Worm (Caenorhabditis elegans) whole organism, L4/young adult: ENCODE data around the gene tcc-1.

Experiments
- W03F9.2 ChIP-seq: fragments of 150-350 bp; optimal IDR thresholded peaks from 2 replicates; lab custom pipeline; 2014; ENCODE audit warnings: missing biosample characterization, missing genetic modification characterization
- dao-5 ChIP-seq: sonication (generic microtip); optimal IDR thresholded peaks from 2 replicates; lab custom pipeline; 2016; ENCODE audit warnings: missing genotype, missing genetic modification characterization, moderate library complexity, missing compliant biosample characterization
- him-1 ChIP-seq: sonication (generic microtip); optimal IDR thresholded peaks from 2 replicates; lab custom pipeline; 2016; ENCODE audit warnings: missing genotype, missing genetic modification reagents, missing genetic modification characterization, missing compliant biosample characterization

- TF ChIP-seq him-1 (tag; lab: Kevin White, UChicago) (no peak), dao-5 (tag; lab: Kevin White, UChicago) (no peak), W03F9.2 (tag; lab: Kevin White, UChicago) (peak; percentile 76)
Observed at ce11 chrV:17871049-17871448, 15.3 kb upstream of the tcc-1 start, which contains the start of gene phf-14.
